Fruit fly (Drosophila melanogaster): ENCODE measurements around the gene Ubc87F.

The Ubc87F gene

DNA sequence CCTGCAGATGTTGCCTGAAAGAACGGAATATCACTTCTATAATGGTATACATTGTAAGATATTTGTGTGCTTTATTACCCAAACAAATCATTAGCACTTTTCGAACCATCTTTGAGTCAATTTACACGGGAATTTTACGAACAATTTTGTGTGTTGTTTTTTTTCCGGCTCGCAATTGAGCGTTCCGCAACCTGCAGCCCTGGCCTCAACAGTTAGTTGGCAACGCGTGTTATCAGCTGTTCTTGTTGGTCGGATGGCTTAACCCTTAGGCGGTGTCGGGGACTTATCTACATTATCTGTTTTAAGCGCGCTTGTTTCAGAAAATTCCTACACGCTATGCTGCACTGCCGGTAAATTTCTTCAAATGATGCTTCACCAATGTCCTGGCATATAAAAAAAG, 7.3 kb downstream of the Ubc87F start (continued):
- TF ChIP-seq chif (GFP tag; optimal IDR thresholded peaks at IDR 0.05), result peak in 1 of 2 experiments; percentile 18
- peak; percentile 24 for TF ChIP-seq Hmr (GFP tag; optimal IDR thresholded peaks at IDR 0.05)
- no peak for TF ChIP-seq CG2889 (GFP tag; IDR thresholded peaks at IDR 0.05)
- TF ChIP-seq CG10209 (GFP tag; optimal IDR thresholded peaks at IDR 0.05), result no peak
- TF ChIP-seq YL-1 (GFP tag; optimal IDR thresholded peaks at IDR 0.05), result peak; percentile 29
- peak; percentile 37; the same call in 1 of the 2 replicates for TF ChIP-seq tna (GFP tag; IDR thresholded peaks at IDR 0.05; ENCODE audit: partially characterized antibody)
- TF ChIP-seq CG13287 (GFP tag; IDR thresholded peaks at IDR 0.05; ENCODE audit: partially characterized antibody), result peak; percentile 53
- peak; percentile 23 for TF ChIP-seq Sry-δ (GFP tag; optimal IDR thresholded peaks at IDR 0.05)
- no peak for TF ChIP-seq rib (GFP tag; IDR thresholded peaks at IDR 0.05)
- TF ChIP-seq jumu (GFP tag; optimal IDR thresholded peaks at IDR 0.05), result no peak
- peak; percentile 9 for TF ChIP-seq CG7987 (GFP tag; optimal IDR thresholded peaks at IDR 0.05)
- no peak for TF ChIP-seq Ravus (GFP tag; IDR thresholded peaks at IDR 0.05)
- TF ChIP-seq aop (GFP tag; IDR thresholded peaks at IDR 0.05), result no peak
- no peak for TF ChIP-seq CG14667 (GFP tag; IDR thresholded peaks at IDR 0.05)
- TF ChIP-seq BEAF-32 (GFP tag; optimal IDR thresholded peaks at IDR 0.05), result peak; percentile 5
- TF ChIP-seq chm (GFP tag; IDR thresholded peaks at IDR 0.05), result 0 out of 2 replicates have a peak, but pooled peaks have one; percentile 37
- TF ChIP-seq CG32772 (GFP tag; IDR thresholded peaks at IDR 0.05), result peak; percentile 55
- TF ChIP-seq dysf (GFP tag; IDR thresholded peaks at IDR 0.05), result peak; percentile 6; the same call in 1 of the 3 replicates
- peak; percentile 37 for TF ChIP-seq knrl (GFP tag; IDR thresholded peaks at IDR 0.05; ENCODE audit: partially characterized antibody)
- TF ChIP-seq nerfin-2 (GFP tag; IDR thresholded peaks at IDR 0.05; ENCODE audit: partially characterized antibody), result peak; percentile 12; the same call in 1 of the 2 replicates
- TF ChIP-seq Ets65A (GFP tag), result peak; percentile 55
- peak; percentile 56 for TF ChIP-seq CG9932 (GFP tag; IDR thresholded peaks at IDR 0.05)
- TF ChIP-seq amos (GFP tag; IDR thresholded peaks at IDR 0.05; ENCODE audit: partially characterized antibody), result peak; percentile 31
- TF ChIP-seq sens (GFP tag), result peak; percentile 70
- TF ChIP-seq fd102C (GFP tag; optimal IDR thresholded peaks at IDR 0.05), result no peak
- TF ChIP-seq CG8290 (GFP tag; optimal IDR thresholded peaks at IDR 0.05), result peak; percentile 10
- no peak for TF ChIP-seq CG8290 (tag; optimal IDR thresholded peaks at IDR 0.05)
- no peak for TF ChIP-seq CG14965 (GFP tag; optimal IDR thresholded peaks at IDR 0.05; ENCODE audit: borderline replicate concordance)
- TF ChIP-seq CG17186 (GFP tag; optimal IDR thresholded peaks at IDR 0.05), result peak; percentile 39
- TF ChIP-seq CG4617 (GFP tag; optimal IDR thresholded peaks at IDR 0.05; ENCODE audit: borderline replicate concordance), result peak; percentile 38
- TF ChIP-seq E2f2 (GFP tag; IDR thresholded peaks at IDR 0.05), result peak; percentile 62
- TF ChIP-seq Gsc (GFP tag; IDR thresholded peaks at IDR 0.05), result no peak
- TF ChIP-seq Oli (tag; optimal IDR thresholded peaks at IDR 0.05), result no peak
- TF ChIP-seq stwl (tag; optimal IDR thresholded peaks at IDR 0.05), result peak; percentile 53
- peak; percentile 17 for TF ChIP-seq CHES-1-like (GFP tag; optimal IDR thresholded peaks at IDR 0.05)
- TF ChIP-seq CG2120 (GFP tag; optimal IDR thresholded peaks at IDR 0.05), result peak; percentile 5
- TF ChIP-seq Xrp1 (GFP tag; IDR thresholded peaks at IDR 0.05), result peak; percentile 23; the same call in 1 of the 2 replicates
- no peak for TF ChIP-seq ap (GFP tag; IDR thresholded peaks at IDR 0.05)
- no peak for TF ChIP-seq CG10274 (GFP tag; optimal IDR thresholded peaks at IDR 0.05)
- TF ChIP-seq CG31365 (tag; optimal IDR thresholded peaks at IDR 0.05), result peak; percentile 1
- TF ChIP-seq Dp (GFP tag; optimal IDR thresholded peaks at IDR 0.05), result peak; percentile 38
- TF ChIP-seq CG1233 (GFP tag; optimal IDR thresholded peaks at IDR 0.05), result no peak
- TF ChIP-seq ken (GFP tag; IDR thresholded peaks at IDR 0.05), result peak; percentile 51; the same call in 1 of the 3 replicates
- TF ChIP-seq chinmo (GFP tag; IDR thresholded peaks at IDR 0.05; ENCODE audit: partially characterized antibody), result peak; percentile 48; the same call in 1 of the 4 replicates
- 0 out of 2 replicates have a peak, but pooled peaks have one; percentile 15 for TF ChIP-seq CG32532 (GFP tag; IDR thresholded peaks at IDR 0.05)
- peak; percentile 91 to 97 for TF ChIP-seq crp (GFP tag; optimal IDR thresholded peaks at IDR 0.05)
- no peak for TF ChIP-seq D (optimal IDR thresholded peaks at IDR 0.05)
- no peak for TF ChIP-seq D (GFP tag; optimal IDR thresholded peaks at IDR 0.05)
- no peak for TF ChIP-seq Hr51 (GFP tag; optimal IDR thresholded peaks at IDR 0.05)
- peak; percentile 73 for TF ChIP-seq ftz-f1 (GFP tag; optimal IDR thresholded peaks at IDR 0.05)

Measured in whole organism, embryonic.